Worm (Caenorhabditis elegans) whole organism, early embryonic: ENCODE data around the gene C14A4.9.

Experiments
- B0310.2 ChIP-seq: sonication (generic microtip); optimal IDR thresholded peaks from 2 replicates; lab custom pipeline; 2016; ENCODE audit warnings: mild to moderate bottlenecking, missing genetic modification characterization, missing compliant biosample characterization
- F13C5.2 ChIP-seq: sonication (generic microtip); optimal IDR thresholded peaks from 2 replicates; lab custom pipeline; 2017; ENCODE audit warnings: mild to moderate bottlenecking, missing genetic modification characterization, inconsistent platforms, missing compliant biosample characterization
- aly-1 ChIP-seq: sonication (generic microtip); optimal IDR thresholded peaks from 2 replicates; lab custom pipeline; 2016; ENCODE audit warnings: missing genetic modification characterization, missing compliant biosample characterization
- ama-1 ChIP-seq: fragments of 150-350 bp; optimal IDR thresholded peaks from 2 replicates; lab custom pipeline; 2014
- ceh-13 ChIP-seq: fragments of 200-800 bp; sonication (Bioruptor generic); optimal IDR thresholded peaks from 2 replicates; lab custom pipeline; 2018; ENCODE audit warnings: mild to moderate bottlenecking, missing genetic modification characterization, missing compliant biosample characterization
- ets-7 ChIP-seq: sonication (generic microtip); optimal IDR thresholded peaks from 2 replicates; lab custom pipeline; 2016; ENCODE audit warnings: missing genotype, missing genetic modification characterization, missing compliant biosample characterization
- hmg-4 ChIP-seq: fragments of 200-800 bp; sonication (Bioruptor generic); optimal IDR thresholded peaks from 2 replicates; lab custom pipeline; 2018; ENCODE audit warnings: mild to moderate bottlenecking, missing genetic modification characterization, missing compliant biosample characterization
- hnd-1 ChIP-seq: sonication (generic microtip); optimal IDR thresholded peaks from 2 replicates; lab custom pipeline; 2016; ENCODE audit warnings: missing genetic modification characterization, missing compliant biosample characterization
- pes-1 ChIP-seq: fragments of 200-800 bp; sonication (Bioruptor generic); IDR thresholded peaks from 2 replicates; pipeline ENCODE4 v1.3.6; 2022; ENCODE audit warnings: missing genetic modification reagents, missing genetic modification characterization, missing compliant biosample characterization
- scrt-1 ChIP-seq: fragments of 200-800 bp; sonication (Bioruptor generic); IDR thresholded peaks from 2 replicates; pipeline ENCODE4 v1.3.6; 2022; ENCODE audit warnings: missing genetic modification characterization, missing compliant biosample characterization
- sea-1 ChIP-seq: fragments of 200-800 bp; sonication (Bioruptor generic); conservative IDR thresholded peaks from 2 replicates; pipeline ENCODE4 v1.3.6; 2022; ENCODE audit warnings: missing genetic modification characterization, missing compliant biosample characterization
- tbx-11 ChIP-seq: fragments of 200-800 bp; sonication (Bioruptor generic); IDR thresholded peaks from 2 replicates; pipeline ENCODE4 v1.3.6; 2022; ENCODE audit warnings: missing genetic modification characterization, missing compliant biosample characterization
- tbx-37 ChIP-seq: fragments of 200-800 bp; sonication (Bioruptor generic); conservative IDR thresholded peaks from 2 replicates; pipeline ENCODE4 v1.3.6; 2022; ENCODE audit warnings: missing genetic modification reagents, missing genetic modification characterization, missing compliant biosample characterization
- tra-4 ChIP-seq: sonication (generic microtip); optimal IDR thresholded peaks from 2 replicates; lab custom pipeline; 2017; ENCODE audit warnings: missing genetic modification characterization, missing compliant biosample characterization

ce11 chrII:10607238-10607961 lies 8.3 kb downstream of the C14A4.9 start, which contains the start of gene ccm-3:
- no peak for TF ChIP-seq ets-7 (tag; lab: Kevin White, UChicago)
- TF ChIP-seq ama-1 (lab: Kevin White, UChicago) = no peak
- TF ChIP-seq pes-1 (GFP tag; lab: Robert Waterston, UW) = no peak
- TF ChIP-seq B0310.2 (tag; lab: Kevin White, UChicago) = no peak
- TF ChIP-seq aly-1 (tag; lab: Kevin White, UChicago) = no peak
- TF ChIP-seq hnd-1 = no peak
- TF ChIP-seq F13C5.2 = no peak
- TF ChIP-seq tbx-11 (GFP tag; lab: Robert Waterston, UW) = no peak
- no peak for TF ChIP-seq hmg-4
- no peak for TF ChIP-seq tbx-37
- TF ChIP-seq ceh-13 = no peak
- TF ChIP-seq sea-1 (GFP tag; lab: Robert Waterston, UW) = no peak
- no peak for TF ChIP-seq tra-4 (tag; lab: Kevin White, UChicago)
- TF ChIP-seq scrt-1 (GFP tag; lab: Robert Waterston, UW) = no peak
